Fruit fly (Drosophila melanogaster): ENCODE data around the gene Acp76A.

dm6 chr3L:19014090-19014489 lies 37.7 kb downstream of the Acp76A start:
- no peak for TF ChIP-seq Hr96 (GFP tag; optimal IDR thresholded peaks at IDR 0.05)
- TF ChIP-seq toe (GFP tag; optimal IDR thresholded peaks at IDR 0.05) = no peak
- no peak for TF ChIP-seq kay (GFP tag; ENCODE audit: borderline replicate concordance)
- TF ChIP-seq CG7045 (GFP tag; optimal IDR thresholded peaks at IDR 0.05) = no peak
- TF ChIP-seq ovo (GFP tag; optimal IDR thresholded peaks at IDR 0.05) = no peak
- TF ChIP-seq cic (GFP tag; optimal IDR thresholded peaks at IDR 0.05) = no peak
- no peak for TF ChIP-seq CG11617 (GFP tag; optimal IDR thresholded peaks at IDR 0.05)
- no peak for TF ChIP-seq CG5204 (GFP tag; optimal IDR thresholded peaks at IDR 0.05)
- no peak for TF ChIP-seq pad (GFP tag; optimal IDR thresholded peaks at IDR 0.05)
- TF ChIP-seq CG12768 (GFP tag; optimal IDR thresholded peaks at IDR 0.05) = no peak
